Fruit fly (Drosophila melanogaster) whole organism, embryonic: ENCODE data around the gene CG43998.

ENCODE experiments used
- Bgb ChIP-seq: fragments of 200-800 bp; sonication (Bioruptor generic); IDR thresholded peaks from 2 replicates; pipeline ENCODE4 v1.3.6; 2022; ENCODE audit warnings: missing biosample characterization, missing genetic modification characterization; ENCODE audit not compliant: partially characterized antibody
- Blimp-1 ChIP-seq: fragments of 200-800 bp; sonication (Bioruptor generic); optimal IDR thresholded peaks from 3 replicates; lab custom pipeline; 2018; ENCODE audit warnings: missing biosample characterization, missing genetic modification characterization, mild to moderate bottlenecking, moderate library complexity, missing genetic modification reagents
- CG12744 ChIP-seq: fragments of 200-800 bp; sonication (Bioruptor generic); optimal IDR thresholded peaks from 2 replicates; lab custom pipeline; 2016; ENCODE audit warnings: missing biosample characterization, missing genetic modification characterization
- CG13894 ChIP-seq: fragments of 200-800 bp; sonication (Bioruptor generic); optimal IDR thresholded peaks from 3 replicates; lab custom pipeline; 2018; ENCODE audit warnings: missing biosample characterization, mild to moderate bottlenecking, missing genetic modification characterization, moderate library complexity
- CG15601 ChIP-seq: fragments of 200-800 bp; sonication (Bioruptor generic); optimal IDR thresholded peaks from 3 replicates; lab custom pipeline; 2019; ENCODE audit warnings: missing biosample characterization, mild to moderate bottlenecking, missing genetic modification characterization, moderate library complexity
- CG2116 ChIP-seq: fragments of 200-800 bp; sonication (Bioruptor generic); optimal IDR thresholded peaks from 3 replicates; lab custom pipeline; 2018; ENCODE audit warnings: missing biosample characterization, mild to moderate bottlenecking, missing genetic modification characterization
- CG3163 ChIP-seq: fragments of 200-800 bp; sonication (Bioruptor generic); optimal IDR thresholded peaks from 3 replicates; lab custom pipeline; 2016; ENCODE audit warnings: missing biosample characterization, missing genetic modification characterization
- CG4617 ChIP-seq: fragments of 200-800 bp; sonication (Bioruptor generic); optimal IDR thresholded peaks from 3 replicates; lab custom pipeline; 2016; ENCODE audit warnings: missing biosample characterization, missing genetic modification characterization, borderline replicate concordance
- CG5245 ChIP-seq: fragments of 200-800 bp; sonication (Bioruptor generic); optimal IDR thresholded peaks from 3 replicates; lab custom pipeline; 2016; ENCODE audit warnings: missing biosample characterization, missing genetic modification characterization
- CG6272 ChIP-seq: fragments of 200-800 bp; sonication (Bioruptor generic); IDR thresholded peaks from 2 replicates; pipeline ENCODE4 v1.3.6; 2022; ENCODE audit warnings: missing biosample characterization, missing genetic modification characterization
- CG7372 ChIP-seq: fragments of 200-800 bp; sonication (Bioruptor generic); IDR thresholded peaks from 2 replicates; pipeline ENCODE4 v1.3.6; 2022; ENCODE audit warnings: missing biosample characterization, missing genetic modification characterization
- CG8478 ChIP-seq: fragments of >200 bp; optimal IDR thresholded peaks from 2 replicates; lab custom pipeline; 2018
- CG9817 ChIP-seq: fragments of 200-800 bp; sonication (Bioruptor generic); optimal IDR thresholded peaks from 2 replicates; lab custom pipeline; 2018; ENCODE audit warnings: missing biosample characterization, mild to moderate bottlenecking, missing genetic modification characterization, moderate library complexity
- Dll ChIP-seq: fragments of 200-800 bp; sonication (Bioruptor generic); IDR thresholded peaks from 4 replicates; pipeline ENCODE4 v1.3.6; 2022; ENCODE audit warnings: missing biosample characterization, missing genetic modification characterization; ENCODE audit not compliant: partially characterized antibody
- Ets97D ChIP-seq: fragments of 200-800 bp; sonication (Bioruptor generic); optimal IDR thresholded peaks from 3 replicates; lab custom pipeline; 2016; ENCODE audit warnings: missing biosample characterization, missing genetic modification characterization
- Hey ChIP-seq: fragments of 200-800 bp; sonication (Bioruptor generic); optimal IDR thresholded peaks from 3 replicates; lab custom pipeline; 2018; ENCODE audit warnings: missing biosample characterization, mild to moderate bottlenecking, missing genetic modification characterization
- Hmr ChIP-seq: fragments of 200-800 bp; sonication (Bioruptor generic); optimal IDR thresholded peaks from 3 replicates; lab custom pipeline; 2017; ENCODE audit warnings: mild to moderate bottlenecking, missing biosample characterization, missing genetic modification reagents, missing genetic modification characterization
- Hr51 ChIP-seq, 2 experiments: fragments of 200-800 bp; sonication (Bioruptor generic); optimal IDR thresholded peaks; 2 replicates in 1 of 2; 3 replicates in 1 of 2; lab custom pipeline; 2016 to 2018; ENCODE audit warnings: missing biosample characterization in 2 of 2, missing genetic modification characterization in 2 of 2, mild to moderate bottlenecking in 1 of 2, moderate library complexity in 1 of 2
- Lhr ChIP-seq: fragments of 200-800 bp; sonication (Bioruptor generic); optimal IDR thresholded peaks from 3 replicates; lab custom pipeline; 2017; ENCODE audit warnings: mild to moderate bottlenecking, missing biosample characterization, missing genetic modification reagents, missing genetic modification characterization
- Lim3 ChIP-seq: fragments of 200-800 bp; sonication (Bioruptor generic); IDR thresholded peaks from 2 replicates; pipeline ENCODE4 v1.3.6; 2022; ENCODE audit warnings: missing biosample characterization, missing genetic modification characterization
- MESR4 ChIP-seq: fragments of 200-800 bp; sonication (Bioruptor generic); optimal IDR thresholded peaks from 2 replicates; lab custom pipeline; 2018; ENCODE audit warnings: missing biosample characterization, mild to moderate bottlenecking, missing genetic modification characterization, moderate library complexity
- MTF-1 ChIP-seq: fragments of 200-800 bp; sonication (Bioruptor generic); optimal IDR thresholded peaks from 2 replicates; lab custom pipeline; 2018; ENCODE audit warnings: missing biosample characterization, mild to moderate bottlenecking, missing genetic modification characterization, borderline replicate concordance
- Meics ChIP-seq: fragments of 200-800 bp; sonication (Bioruptor generic); optimal IDR thresholded peaks from 2 replicates; lab custom pipeline; 2017; ENCODE audit warnings: missing biosample characterization, mild to moderate bottlenecking, missing genetic modification characterization
- Poxn ChIP-seq: fragments of 200-800 bp; sonication (Bioruptor generic); IDR thresholded peaks from 2 replicates; pipeline ENCODE4 v1.3.6; 2022; ENCODE audit warnings: missing biosample characterization, missing genetic modification characterization
- Rfx ChIP-seq: fragments of 200-800 bp; sonication (Bioruptor generic); IDR thresholded peaks from 2 replicates; pipeline ENCODE4 v1.3.6; 2022; ENCODE audit warnings: missing biosample characterization, missing genetic modification characterization
- Side ChIP-seq: fragments of 200-800 bp; sonication (Bioruptor generic); optimal IDR thresholded peaks from 2 replicates; lab custom pipeline; 2016; ENCODE audit warnings: missing biosample characterization, missing genetic modification characterization
- Sin3A ChIP-seq: fragments of >200 bp; optimal IDR thresholded peaks from 2 replicates; lab custom pipeline; 2018
- Trl ChIP-seq, 3 experiments: fragments of >200 bp in 2 of 3; fragments of 200-800 bp in 1 of 3; sonication (Bioruptor generic) in 1 of 3; optimal IDR thresholded peaks; 2 replicates in 1 of 3; 3 replicates in 2 of 3; lab custom pipeline; 2016 to 2017; ENCODE audit warnings: missing biosample characterization in 1 of 3, missing genetic modification characterization in 1 of 3
- Usf ChIP-seq: fragments of 200-800 bp; sonication (Bioruptor generic); optimal IDR thresholded peaks from 2 replicates; lab custom pipeline; 2017; ENCODE audit warnings: missing genotype, missing biosample characterization, missing genetic modification characterization
- Vsx1 ChIP-seq: fragments of 200-800 bp; sonication (Bioruptor generic); optimal IDR thresholded peaks from 2 replicates; lab custom pipeline; 2017; ENCODE audit warnings: missing biosample characterization, mild to moderate bottlenecking, missing genetic modification characterization, missing genetic modification reagents
- abd-A ChIP-seq: fragments of 200-800 bp; sonication (Bioruptor generic); optimal IDR thresholded peaks from 3 replicates; lab custom pipeline; 2019; ENCODE audit warnings: missing biosample characterization, mild to moderate bottlenecking, missing genetic modification characterization, moderate library complexity
- amos ChIP-seq: fragments of 200-800 bp; sonication (Bioruptor generic); IDR thresholded peaks from 2 replicates; pipeline ENCODE4 v1.3.6; 2022; ENCODE audit warnings: missing biosample characterization, missing genetic modification characterization; ENCODE audit not compliant: partially characterized antibody
- aop ChIP-seq: fragments of 200-800 bp; sonication (Bioruptor generic); IDR thresholded peaks from 2 replicates; pipeline ENCODE4 v1.3.6; 2022; ENCODE audit warnings: missing biosample characterization, missing genetic modification characterization
- ase ChIP-seq: fragments of 200-800 bp; sonication (Bioruptor generic); IDR thresholded peaks from 3 replicates; pipeline ENCODE4 v1.3.6; 2022; ENCODE audit warnings: missing biosample characterization, missing genetic modification characterization
- bowl ChIP-seq: fragments of 200-800 bp; sonication (Bioruptor generic); IDR thresholded peaks from 2 replicates; pipeline ENCODE4 v1.3.6; 2022; ENCODE audit warnings: missing biosample characterization, missing genetic modification characterization
- chm ChIP-seq: fragments of 200-800 bp; sonication (Bioruptor generic); IDR thresholded peaks from 2 replicates; pipeline ENCODE4 v1.3.6; 2022; ENCODE audit warnings: missing biosample characterization, missing genetic modification characterization
- dati ChIP-seq: fragments of 200-800 bp; sonication (Bioruptor generic); IDR thresholded peaks from 2 replicates; pipeline ENCODE4 v1.3.6; 2022; ENCODE audit warnings: missing biosample characterization, missing genetic modification characterization
- dm ChIP-seq: fragments of 200-800 bp; sonication (Bioruptor generic); optimal IDR thresholded peaks from 3 replicates; lab custom pipeline; 2016; ENCODE audit warnings: missing biosample characterization, missing genetic modification characterization
- dpn ChIP-seq, 2 experiments: fragments of 200-800 bp; sonication (Bioruptor generic); optimal IDR thresholded peaks; 3 replicates each; lab custom pipeline; 2016; ENCODE audit warnings: missing biosample characterization in 2 of 2, missing genetic modification characterization in 2 of 2
- fru ChIP-seq: fragments of >200 bp; optimal IDR thresholded peaks from 2 replicates; lab custom pipeline; 2017
- insv ChIP-seq, 2 experiments: fragments of 200-800 bp; sonication (Bioruptor generic); optimal IDR thresholded peaks; 3 replicates each; lab custom pipeline; 2016 to 2018; ENCODE audit warnings: missing biosample characterization in 2 of 2, missing genetic modification characterization in 2 of 2
- kah ChIP-seq: fragments of 200-800 bp; sonication (Bioruptor generic); optimal IDR thresholded peaks from 2 replicates; lab custom pipeline; 2018; ENCODE audit warnings: missing biosample characterization, mild to moderate bottlenecking, missing genetic modification characterization
- p53 ChIP-seq: fragments of 200-800 bp; sonication (Bioruptor generic); optimal IDR thresholded peaks from 2 replicates; lab custom pipeline; 2016; ENCODE audit warnings: missing biosample characterization, missing genetic modification characterization
- pita ChIP-seq: fragments of 200-800 bp; sonication (Bioruptor generic); optimal IDR thresholded peaks from 2 replicates; lab custom pipeline; 2017; ENCODE audit warnings: missing biosample characterization, mild to moderate bottlenecking, missing genetic modification characterization
- pros ChIP-seq: fragments of 200-800 bp; sonication (Bioruptor generic); optimal IDR thresholded peaks from 3 replicates; lab custom pipeline; 2019; ENCODE audit warnings: missing biosample characterization, mild to moderate bottlenecking, missing genetic modification characterization, moderate library complexity
- ro ChIP-seq: fragments of 200-800 bp; sonication (Bioruptor generic); IDR thresholded peaks from 2 replicates; pipeline ENCODE4 v1.3.6; 2022; ENCODE audit warnings: missing biosample characterization, missing genetic modification characterization
- row ChIP-seq: fragments of 200-800 bp; sonication (Bioruptor generic); IDR thresholded peaks from 3 replicates; pipeline ENCODE4 v1.3.6; 2022; ENCODE audit warnings: missing biosample characterization, missing genetic modification characterization
- salm ChIP-seq: fragments of 200-800 bp; sonication (Bioruptor generic); optimal IDR thresholded peaks from 2 replicates; lab custom pipeline; 2018; ENCODE audit warnings: missing biosample characterization, mild to moderate bottlenecking, missing genetic modification characterization
- stc ChIP-seq: fragments of 200-800 bp; sonication (Bioruptor generic); IDR thresholded peaks from 2 replicates; pipeline ENCODE4 v1.3.6; 2022; ENCODE audit warnings: missing biosample characterization, missing genetic modification characterization
- vvl ChIP-seq: fragments of 200-800 bp; sonication (Bioruptor generic); IDR thresholded peaks from 2 replicates; pipeline ENCODE4 v1.3.6; 2022; ENCODE audit warnings: missing biosample characterization, missing genetic modification characterization
- zf30C ChIP-seq: fragments of 200-800 bp; sonication (Bioruptor generic); optimal IDR thresholded peaks from 3 replicates; lab custom pipeline; 2018; ENCODE audit warnings: missing biosample characterization, mild to moderate bottlenecking, missing genetic modification characterization
- zfh2 ChIP-seq: fragments of 200-800 bp; sonication (Bioruptor generic); optimal IDR thresholded peaks from 2 replicates; lab custom pipeline; 2016; ENCODE audit warnings: missing biosample characterization, missing genetic modification characterization

The CG43998 gene

dm6 chr3R:23927429-23927828 lies 1.4 kb downstream of the CG43998 start, which contains the start of gene CG13601 (continued):
- TF ChIP-seq aop (GFP tag; lab: Robert Waterston, UW) (no peak), CG3163 (GFP tag; lab: Kevin White, UChicago) (no peak), CG5245 (GFP tag; lab: Kevin White, UChicago) (no peak), Dll (GFP tag; lab: Robert Waterston, UW) (peak; percentile 88), Lhr (GFP tag; lab: Kevin White, UChicago) (no peak), vvl (GFP tag; lab: Robert Waterston, UW) (peak; percentile 37; the same call in 1 of the 2 replicates), CG13894 (peak; percentile 45), MESR4 (GFP tag; lab: Kevin White, UChicago) (peak; percentile 81), CG12744 (GFP tag; lab: Kevin White, UChicago) (no peak), stc (GFP tag; lab: Robert Waterston, UW) (no peak), Lim3 (no peak), Usf (GFP tag; lab: Kevin White, UChicago) (no peak), p53 (GFP tag; lab: Kevin White, UChicago) (no peak), CG2116 (GFP tag; lab: Kevin White, UChicago) (peak; percentile 25), salm (tag; lab: Kevin White, UChicago) (no peak), abd-A (tag; lab: Kevin White, UChicago) (no peak), fru (lab: Kevin White, UChicago) (no peak), zf30C (GFP tag; lab: Kevin White, UChicago) (no peak), bowl (GFP tag; lab: Robert Waterston, UW) (no peak), pita (GFP tag; lab: Kevin White, UChicago) (no peak), dm (GFP tag; lab: Kevin White, UChicago) (no peak), row (peak; percentile 84), Side (no peak), Ets97D (GFP tag; lab: Kevin White, UChicago) (peak; percentile 24), Rfx (peak; percentile 75), Vsx1 (no peak), Hmr (GFP tag; lab: Kevin White, UChicago) (no peak), CG9817 (tag; lab: Kevin White, UChicago) (peak; percentile 12), CG7372 (GFP tag; lab: Robert Waterston, UW) (no peak), Blimp-1 (no peak), kah (GFP tag; lab: Kevin White, UChicago) (no peak), ro (GFP tag; lab: Robert Waterston, UW) (no peak), CG8478 (lab: Kevin White, UChicago) (no peak), Meics (GFP tag; lab: Kevin White, UChicago) (peak; percentile 11), insv (GFP tag; optimal IDR thresholded peaks at IDR 0.05; lab: Kevin White, UChicago) (no peak), dati (GFP tag; lab: Robert Waterston, UW) (no peak), MTF-1 (GFP tag; lab: Kevin White, UChicago) (no peak), CG6272 (GFP tag; lab: Robert Waterston, UW) (peak; percentile 23; the same call in 1 of the 2 replicates), Trl (optimal IDR thresholded peaks at IDR 0.05; lab: Kevin White, UChicago) (no peak), Trl (GFP tag; optimal IDR thresholded peaks at IDR 0.05; lab: Kevin White, UChicago) (no peak), Sin3A (lab: Kevin White, UChicago) (no peak), Bgb (GFP tag; lab: Robert Waterston, UW) (peak; percentile 79), chm (GFP tag; lab: Robert Waterston, UW) (no peak), zfh2 (GFP tag; lab: Kevin White, UChicago) (no peak), Hey (tag; lab: Kevin White, UChicago) (peak; percentile 24), ase (GFP tag; lab: Robert Waterston, UW) (no peak), CG15601 (tag; lab: Kevin White, UChicago) (no peak), Poxn (GFP tag; lab: Robert Waterston, UW) (no peak), CG4617 (GFP tag; lab: Kevin White, UChicago) (peak; percentile 52), dpn (GFP tag; optimal IDR thresholded peaks at IDR 0.05; lab: Kevin White, UChicago) (peak in 1 of 2 experiments; percentile 35), Hr51 (GFP tag; optimal IDR thresholded peaks at IDR 0.05; lab: Kevin White, UChicago) (no peak), amos (GFP tag; lab: Robert Waterston, UW) (peak; percentile 80), pros (GFP tag; lab: Kevin White, UChicago) (no peak)
